Worm (Caenorhabditis elegans) whole organism, L2 larva: ENCODE data around the gene fipr-4.

Experiments used
- C34F6.9 ChIP-seq: fragments of 150-350 bp; optimal IDR thresholded peaks from 2 replicates; lab custom pipeline; 2014; ENCODE audit warnings: missing biosample characterization, missing genetic modification characterization
- F13H6.1 ChIP-seq: sonication (generic microtip); optimal IDR thresholded peaks from 2 replicates; lab custom pipeline; 2016; ENCODE audit warnings: missing genetic modification characterization, missing compliant biosample characterization
- R02D3.7 ChIP-seq: fragments of 150-350 bp; optimal IDR thresholded peaks from 2 replicates; lab custom pipeline; 2014; ENCODE audit warnings: missing biosample characterization, missing genetic modification characterization
- alr-1 ChIP-seq: fragments of 150-350 bp; optimal IDR thresholded peaks from 2 replicates; lab custom pipeline; 2014; ENCODE audit warnings: missing biosample characterization, missing genetic modification characterization
- blmp-1 ChIP-seq: sonication (generic microtip); optimal IDR thresholded peaks from 2 replicates; lab custom pipeline; 2017; ENCODE audit warnings: missing genetic modification characterization, mild to moderate bottlenecking, missing compliant biosample characterization, antibody characterized with exemption, moderate library complexity; ENCODE audit not compliant: insufficient read depth
- ceh-16 ChIP-seq: fragments of 150-350 bp; optimal IDR thresholded peaks from 2 replicates; lab custom pipeline; 2014; ENCODE audit warnings: missing biosample characterization, missing genetic modification characterization
- ceh-82 ChIP-seq: fragments of 150-350 bp; optimal IDR thresholded peaks from 2 replicates; lab custom pipeline; 2014; ENCODE audit warnings: missing biosample characterization, missing genetic modification characterization
- dmd-4 ChIP-seq: sonication (generic microtip); optimal IDR thresholded peaks from 2 replicates; lab custom pipeline; 2017; ENCODE audit warnings: missing biosample characterization, missing genetic modification characterization
- egl-27 ChIP-seq: sonication (generic microtip); optimal IDR thresholded peaks from 3 replicates; lab custom pipeline; 2017; ENCODE audit warnings: missing biosample characterization, missing genetic modification reagents, missing genetic modification characterization
- elt-1 ChIP-seq: fragments of 150-350 bp; optimal IDR thresholded peaks from 2 replicates; lab custom pipeline; 2014; ENCODE audit warnings: missing biosample characterization, missing genetic modification characterization
- elt-3 ChIP-seq: sonication (generic microtip); optimal IDR thresholded peaks from 2 replicates; lab custom pipeline; 2017; ENCODE audit warnings: missing biosample characterization, missing genetic modification characterization
- fos-1 ChIP-seq: fragments of 150-350 bp; optimal IDR thresholded peaks from 2 replicates; lab custom pipeline; 2014; ENCODE audit warnings: missing biosample characterization, missing genetic modification characterization
- gmeb-1 ChIP-seq: fragments of 150-350 bp; optimal IDR thresholded peaks from 2 replicates; lab custom pipeline; 2014; ENCODE audit warnings: missing biosample characterization, missing genetic modification characterization
- lin-11 ChIP-seq: fragments of 150-350 bp; sonication (generic microtip); optimal IDR thresholded peaks from 2 replicates; lab custom pipeline; 2014; ENCODE audit warnings: missing biosample characterization, missing genetic modification characterization, inconsistent platforms, mixed read lengths
- lin-13 ChIP-seq: fragments of 150-350 bp; optimal IDR thresholded peaks from 2 replicates; lab custom pipeline; 2014; ENCODE audit warnings: missing biosample characterization, missing genetic modification reagents, missing genetic modification characterization
- lin-39 ChIP-seq: fragments of 150-350 bp; optimal IDR thresholded peaks from 2 replicates; lab custom pipeline; 2014; ENCODE audit warnings: missing biosample characterization, missing genetic modification reagents, missing genetic modification characterization
- lsy-2 ChIP-seq, 2 experiments: fragments of 150-350 bp in 1 of 2; sonication (generic microtip) in 1 of 2; optimal IDR thresholded peaks; 2 replicates each; lab custom pipeline; 2014 to 2017; ENCODE audit warnings: missing biosample characterization in 2 of 2, missing genetic modification characterization in 2 of 2
- mab-5 ChIP-seq: fragments of 150-350 bp; optimal IDR thresholded peaks from 2 replicates; lab custom pipeline; 2014; ENCODE audit warnings: missing biosample characterization, missing genetic modification characterization
- mbf-1 ChIP-seq: sonication (generic microtip); optimal IDR thresholded peaks from 2 replicates; lab custom pipeline; 2017; ENCODE audit warnings: missing biosample characterization, missing genetic modification characterization
- mdl-1 ChIP-seq, 2 experiments: fragments of 150-350 bp in 1 of 2; sonication (generic microtip) in 1 of 2; optimal IDR thresholded peaks; 2 replicates each; lab custom pipeline; 2017; ENCODE audit warnings: missing biosample characterization in 2 of 2, missing genetic modification characterization in 2 of 2
- nhr-10 ChIP-seq: sonication (generic microtip); optimal IDR thresholded peaks from 2 replicates; lab custom pipeline; 2017; ENCODE audit warnings: missing biosample characterization, missing genetic modification characterization
- nhr-12 ChIP-seq: fragments of 150-350 bp; optimal IDR thresholded peaks from 2 replicates; lab custom pipeline; 2014; ENCODE audit warnings: missing biosample characterization, missing genetic modification characterization
- nhr-129 ChIP-seq: fragments of 150-350 bp; optimal IDR thresholded peaks from 2 replicates; lab custom pipeline; 2014; ENCODE audit warnings: missing biosample characterization, missing genetic modification characterization
- nhr-21 ChIP-seq: fragments of 150-350 bp; optimal IDR thresholded peaks from 2 replicates; lab custom pipeline; 2014; ENCODE audit warnings: missing biosample characterization, missing genetic modification characterization
- nhr-23 ChIP-seq: fragments of 150-350 bp; optimal IDR thresholded peaks from 2 replicates; lab custom pipeline; 2014; ENCODE audit warnings: missing biosample characterization, missing genetic modification reagents, missing genetic modification characterization
- nhr-237 ChIP-seq: fragments of 150-350 bp; optimal IDR thresholded peaks from 2 replicates; lab custom pipeline; 2014; ENCODE audit warnings: missing biosample characterization, missing genetic modification characterization
- nhr-25 ChIP-seq: fragments of 150-350 bp; sonication (generic microtip); optimal IDR thresholded peaks from 3 replicates; lab custom pipeline; 2014; ENCODE audit warnings: missing biosample characterization, missing genetic modification characterization
- nhr-6 ChIP-seq: fragments of 150-350 bp; optimal IDR thresholded peaks from 2 replicates; lab custom pipeline; 2014; ENCODE audit warnings: missing biosample characterization, missing genetic modification characterization
- nhr-77 ChIP-seq: fragments of 150-350 bp; optimal IDR thresholded peaks from 2 replicates; lab custom pipeline; 2014; ENCODE audit warnings: missing biosample characterization, missing genetic modification characterization
- sem-4 ChIP-seq: fragments of 150-350 bp; optimal IDR thresholded peaks from 2 replicates; lab custom pipeline; 2014; ENCODE audit warnings: missing biosample characterization, missing genetic modification reagents, missing genetic modification characterization
- skn-1 ChIP-seq: sonication (generic microtip); optimal IDR thresholded peaks from 2 replicates; lab custom pipeline; 2017; ENCODE audit warnings: missing biosample characterization, missing genetic modification characterization
- sma-3 ChIP-seq: sonication (generic microtip); optimal IDR thresholded peaks from 2 replicates; lab custom pipeline; 2016; ENCODE audit warnings: missing genetic modification reagents, missing genetic modification characterization, missing compliant biosample characterization
- sma-9 ChIP-seq, 2 experiments: fragments of 150-350 bp in 1 of 2; sonication (generic microtip) in 1 of 2; optimal IDR thresholded peaks; 2 replicates each; lab custom pipeline; 2014 to 2016; ENCODE audit warnings: missing genetic modification characterization in 2 of 2, mild to moderate bottlenecking in 1 of 2, missing biosample characterization in 1 of 2, missing compliant biosample characterization in 1 of 2, missing genetic modification reagents in 1 of 2, moderate library complexity in 1 of 2
- unc-39 ChIP-seq: fragments of 150-350 bp; optimal IDR thresholded peaks from 2 replicates; lab custom pipeline; 2014; ENCODE audit warnings: missing biosample characterization, missing genetic modification characterization
- unc-62 ChIP-seq: fragments of 150-350 bp; optimal IDR thresholded peaks from 2 replicates; lab custom pipeline; 2014; ENCODE audit warnings: missing biosample characterization, missing genetic modification reagents, missing genetic modification characterization
- zag-1 ChIP-seq: fragments of 150-350 bp; optimal IDR thresholded peaks from 2 replicates; lab custom pipeline; 2014; ENCODE audit warnings: missing biosample characterization, missing genetic modification characterization
- ztf-4 ChIP-seq: fragments of 150-350 bp; optimal IDR thresholded peaks from 2 replicates; lab custom pipeline; 2014; ENCODE audit warnings: missing biosample characterization, missing genetic modification characterization

The fipr-4 gene

ce11 chrV:10252682-10253081, 24.4 kb upstream of the fipr-4 start:
- TF ChIP-seq elt-3 (tag; lab: Kevin White, UChicago) (no peak), sma-9 (GFP tag; optimal IDR thresholded peaks at IDR 0.05; lab: Kevin White, UChicago) (no peak), sma-9 (tag; optimal IDR thresholded peaks at IDR 0.05; lab: Kevin White, UChicago) (no peak), R02D3.7 (tag; lab: Kevin White, UChicago) (no peak), sma-3 (GFP tag; lab: Kevin White, UChicago) (no peak), ceh-16 (tag; lab: Kevin White, UChicago) (no peak), mab-5 (no peak), blmp-1 (no peak), lin-39 (tag; lab: Kevin White, UChicago) (no peak), alr-1 (tag; lab: Kevin White, UChicago) (no peak), mbf-1 (tag; lab: Kevin White, UChicago) (no peak), sem-4 (tag; lab: Kevin White, UChicago) (no peak), nhr-6 (tag; lab: Kevin White, UChicago) (no peak), zag-1 (tag; lab: Kevin White, UChicago) (no peak), elt-1 (tag; lab: Kevin White, UChicago) (no peak), lsy-2 (tag; optimal IDR thresholded peaks at IDR 0.05; lab: Kevin White, UChicago) (no peak), lin-11 (tag; lab: Kevin White, UChicago) (no peak), unc-62 (GFP tag; lab: Kevin White, UChicago) (no peak), nhr-129 (tag; lab: Kevin White, UChicago) (no peak)

- TF ChIP-seq mab-5 (no peak), ztf-4 (tag; lab: Kevin White, UChicago) (no peak), nhr-237 (tag; lab: Kevin White, UChicago) (no peak), nhr-25 (tag; lab: Kevin White, UChicago) (no peak)
These were observed 21.3 kb upstream of the fipr-4 start for ce11 chrV:10249515-10249914.

ce11 chrV:10248255-10248979, 20.2 kb upstream of the fipr-4 start, which contains the start of gene akt-1:
Gene akt-1 (plus strand): TSS chrV:10248905.
- TF ChIP-seq skn-1, result no peak
- TF ChIP-seq nhr-77 (tag; lab: Kevin White, UChicago), result no peak

ce11 chrV:10247673-10248239, 19.5 kb upstream of the fipr-4 start:
- TF ChIP-seq nhr-10 (tag; lab: Kevin White, UChicago), result no peak
- peak; percentile 37 for TF ChIP-seq C34F6.9
- TF ChIP-seq lsy-2 (tag; optimal IDR thresholded peaks at IDR 0.05; lab: Kevin White, UChicago), result peak in 1 of 2 experiments; percentile 38
- peak; percentile 32 for TF ChIP-seq nhr-129 (tag; lab: Kevin White, UChicago)
- TF ChIP-seq, all 48 proteins: peak for 3

- TF ChIP-seq fos-1 (tag; lab: Kevin White, UChicago) (no peak), sma-9 (GFP tag; optimal IDR thresholded peaks at IDR 0.05; lab: Kevin White, UChicago) (peak; percentile 0), sma-9 (tag; optimal IDR thresholded peaks at IDR 0.05; lab: Kevin White, UChicago) (no peak), nhr-10 (tag; lab: Kevin White, UChicago) (no peak), mdl-1 (tag; optimal IDR thresholded peaks at IDR 0.05; lab: Kevin White, UChicago) (peak in 1 of 2 experiments; percentile 15)
- TF ChIP-seq, all 48 proteins: peak for 2
These were observed 18.7 kb upstream of the fipr-4 start for ce11 chrV:10246967-10247366.

- TF ChIP-seq lin-11 (tag; lab: Kevin White, UChicago), result peak; percentile 19
- TF ChIP-seq nhr-129 (tag; lab: Kevin White, UChicago), result peak; percentile 88
- TF ChIP-seq nhr-21 (tag; lab: Kevin White, UChicago), result peak; percentile 46
- TF ChIP-seq lsy-2 (tag; optimal IDR thresholded peaks at IDR 0.05; lab: Kevin White, UChicago), result peak; percentile 11 to 73
- no peak for TF ChIP-seq skn-1
- no peak for TF ChIP-seq dmd-4
- TF ChIP-seq nhr-25 (tag; lab: Kevin White, UChicago), result no peak
- TF ChIP-seq elt-1 (tag; lab: Kevin White, UChicago), result no peak
- TF ChIP-seq nhr-12 (tag; lab: Kevin White, UChicago), result no peak
- TF ChIP-seq alr-1 (tag; lab: Kevin White, UChicago), result no peak
- TF ChIP-seq nhr-23 (tag; lab: Kevin White, UChicago), result no peak
- TF ChIP-seq sma-3 (GFP tag; lab: Kevin White, UChicago), result no peak
- TF ChIP-seq mdl-1 (tag; optimal IDR thresholded peaks at IDR 0.05; lab: Kevin White, UChicago), result peak; percentile 72 to 94
- no peak for TF ChIP-seq nhr-77 (tag; lab: Kevin White, UChicago)
- peak; percentile 27 for TF ChIP-seq lin-13
- no peak for TF ChIP-seq nhr-10 (tag; lab: Kevin White, UChicago)
- no peak for TF ChIP-seq mbf-1 (tag; lab: Kevin White, UChicago)
- TF ChIP-seq unc-39 (tag; lab: Kevin White, UChicago), result no peak
- no peak for TF ChIP-seq egl-27 (tag; lab: Kevin White, UChicago)
- TF ChIP-seq ceh-82 (tag; lab: Kevin White, UChicago), result no peak
- no peak for TF ChIP-seq F13H6.1 (tag; lab: Kevin White, UChicago)
- TF ChIP-seq R02D3.7 (tag; lab: Kevin White, UChicago), result no peak
- peak; percentile 47 for TF ChIP-seq nhr-6 (tag; lab: Kevin White, UChicago)
- TF ChIP-seq elt-3 (tag; lab: Kevin White, UChicago), result no peak
- TF ChIP-seq gmeb-1, result no peak
- peak; percentile 79 for TF ChIP-seq C34F6.9
- peak; percentile 67 for TF ChIP-seq sma-9 (GFP tag; optimal IDR thresholded peaks at IDR 0.05; lab: Kevin White, UChicago)
- no peak for TF ChIP-seq sma-9 (tag; optimal IDR thresholded peaks at IDR 0.05; lab: Kevin White, UChicago)
These were observed 18.2 kb upstream of the fipr-4 start for ce11 chrV:10246443-10246885.
